Worm (Caenorhabditis elegans) whole organism, young adult: Measurements from ENCODE around the gene lips-11.

Experiments used
- chd-7 ChIP-seq: sonication (generic microtip); optimal IDR thresholded peaks from 2 replicates; lab custom pipeline; 2016; ENCODE audit warnings: mild to moderate bottlenecking, missing genetic modification characterization, moderate library complexity, missing compliant biosample characterization
- egl-18 ChIP-seq: fragments of 200-800 bp; sonication (Bioruptor generic); IDR thresholded peaks from 2 replicates; pipeline ENCODE4 v1.3.6; 2022; ENCODE audit warnings: missing genetic modification reagents, missing genetic modification characterization, missing compliant biosample characterization

DNA sequence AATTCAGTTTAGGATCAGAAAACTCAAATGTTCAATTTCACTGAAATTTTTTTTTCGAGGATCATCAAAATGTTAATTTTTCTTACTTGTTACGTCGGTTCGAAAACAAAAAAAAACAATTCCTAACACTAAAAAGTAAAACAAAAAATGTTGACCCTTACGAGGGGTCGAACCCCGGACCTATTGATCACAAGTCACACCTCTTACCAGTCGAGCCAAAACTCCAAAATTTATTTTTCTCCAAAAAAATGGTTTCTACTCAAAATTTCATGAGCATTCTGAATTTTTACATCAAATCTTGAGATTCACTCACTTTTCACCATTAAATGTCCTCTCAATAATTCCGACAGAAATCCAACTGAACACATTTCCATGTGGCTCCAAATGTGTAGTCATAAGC is 8.6 kb downstream of the lips-11 start:
- TF ChIP-seq chd-7 (tag; lab: Kevin White, UChicago) (no peak), egl-18 (no peak)
